Worm (Caenorhabditis elegans) whole organism, L4 larva: ENCODE data around the gene F55D10.4.

ENCODE experiments used
- F10B5.3 ChIP-seq: sonication (generic microtip); optimal IDR thresholded peaks from 2 replicates; lab custom pipeline; 2016; ENCODE audit warnings: mild to moderate bottlenecking, missing genetic modification characterization, missing compliant biosample characterization
- F37D6.2 ChIP-seq: sonication (generic microtip); optimal IDR thresholded peaks from 2 replicates; lab custom pipeline; 2016; ENCODE audit warnings: mild to moderate bottlenecking, missing genetic modification characterization, missing compliant biosample characterization
- F49E8.2 ChIP-seq: sonication (generic microtip); optimal IDR thresholded peaks from 2 replicates; lab custom pipeline; 2016; ENCODE audit warnings: missing compliant biosample characterization, mild to moderate bottlenecking, missing genetic modification characterization, borderline replicate concordance
- Y48G9A.11 ChIP-seq: fragments of 200-800 bp; sonication (Bioruptor generic); IDR thresholded peaks from 2 replicates; pipeline ENCODE4 v1.3.6; 2022; ENCODE audit warnings: missing genetic modification reagents, missing genetic modification characterization, missing compliant biosample characterization
- ZK546.5 ChIP-seq, 2 experiments: sonication (generic microtip); optimal IDR thresholded peaks; 2 replicates each; lab custom pipeline; 2017; ENCODE audit warnings: missing biosample characterization in 2 of 2, missing genetic modification characterization in 2 of 2
- aha-1 ChIP-seq: fragments of 150-350 bp; peaks from one replicate; lab custom pipeline; 2014; ENCODE audit warnings: missing biosample characterization, missing genetic modification characterization
- ama-1 ChIP-seq: fragments of 150-350 bp; optimal IDR thresholded peaks from 2 replicates; lab custom pipeline; 2014; ENCODE audit warnings: inconsistent platforms, mixed read lengths
- ceh-28 ChIP-seq: fragments of 150-350 bp; optimal IDR thresholded peaks from 2 replicates; lab custom pipeline; 2014; ENCODE audit warnings: missing biosample characterization, missing genetic modification reagents, missing genetic modification characterization
- ceh-32 ChIP-seq: sonication (generic microtip); optimal IDR thresholded peaks from 2 replicates; lab custom pipeline; 2016; ENCODE audit warnings: mild to moderate bottlenecking, missing genetic modification characterization, missing compliant biosample characterization; ENCODE audit not compliant: poor library complexity
- ces-1 ChIP-seq: fragments of 150-350 bp; sonication (generic microtip); optimal IDR thresholded peaks from 4 replicates; lab custom pipeline; 2014; ENCODE audit warnings: missing biosample characterization, missing genetic modification reagents, missing genetic modification characterization
- cey-2 ChIP-seq: sonication (generic microtip); optimal IDR thresholded peaks from 3 replicates; lab custom pipeline; 2017; ENCODE audit warnings: missing genetic modification characterization, mild to moderate bottlenecking, missing compliant biosample characterization, antibody characterized with exemption, borderline replicate concordance; ENCODE audit not compliant: insufficient read depth
- ctbp-1 ChIP-seq: fragments of 200-800 bp; sonication (Bioruptor generic); IDR thresholded peaks from 2 replicates; pipeline ENCODE4 v1.3.6; 2022; ENCODE audit warnings: missing genetic modification reagents, missing genetic modification characterization, missing compliant biosample characterization
- daf-16 ChIP-seq, 3 experiments: sonication (generic microtip); optimal IDR thresholded peaks; 2 replicates each; lab custom pipeline; 2016 to 2017; ENCODE audit warnings: missing genetic modification characterization in 3 of 3, missing genetic modification reagents in 3 of 3, mild to moderate bottlenecking in 2 of 3, missing compliant biosample characterization in 2 of 3, missing biosample characterization in 1 of 3, moderate library complexity in 1 of 3
- daf-19 ChIP-seq: fragments of 200-800 bp; sonication (Bioruptor generic); conservative IDR thresholded peaks from 2 replicates; pipeline ENCODE4 v1.3.6; 2022; ENCODE audit warnings: missing genetic modification characterization, missing compliant biosample characterization
- dmd-9 ChIP-seq: fragments of 200-800 bp; sonication (Bioruptor generic); IDR thresholded peaks from 2 replicates; pipeline ENCODE4 v1.3.6; 2022; ENCODE audit warnings: missing genetic modification reagents, missing genetic modification characterization, missing compliant biosample characterization
- duxl-1 ChIP-seq: sonication (generic microtip); optimal IDR thresholded peaks from 2 replicates; lab custom pipeline; 2016; ENCODE audit warnings: mild to moderate bottlenecking, missing genetic modification characterization, moderate library complexity, missing compliant biosample characterization; ENCODE audit not compliant: poor library complexity
- dve-1 ChIP-seq: sonication (generic microtip); optimal IDR thresholded peaks from 2 replicates; lab custom pipeline; 2017; ENCODE audit warnings: antibody characterized with exemption, mild to moderate bottlenecking, missing genetic modification characterization, missing compliant biosample characterization; ENCODE audit not compliant: insufficient read depth
- egl-27 ChIP-seq: sonication (generic microtip); optimal IDR thresholded peaks from 3 replicates; lab custom pipeline; 2017; ENCODE audit warnings: missing biosample characterization, missing genetic modification reagents, missing genetic modification characterization
- egl-43 ChIP-seq: fragments of 200-800 bp; sonication (Bioruptor generic); IDR thresholded peaks from 2 replicates; pipeline ENCODE4 v1.3.6; 2022; ENCODE audit warnings: missing genetic modification reagents, missing genetic modification characterization, missing compliant biosample characterization
- fkh-10 ChIP-seq: fragments of 150-350 bp; optimal IDR thresholded peaks from 2 replicates; lab custom pipeline; 2014; ENCODE audit warnings: missing biosample characterization, missing genetic modification reagents, missing genetic modification characterization
- hif-1 ChIP-seq, 2 experiments: sonication (generic microtip); optimal IDR thresholded peaks; 2 replicates each; lab custom pipeline; 2016 to 2017; ENCODE audit warnings: missing compliant biosample characterization in 2 of 2, missing genetic modification characterization in 2 of 2, missing genetic modification reagents in 2 of 2, missing genotype in 2 of 2, mild to moderate bottlenecking in 1 of 2
- hlh-11 ChIP-seq: fragments of 200-800 bp; sonication (Bioruptor generic); optimal IDR thresholded peaks from 2 replicates; lab custom pipeline; 2018; ENCODE audit warnings: mild to moderate bottlenecking, missing genetic modification characterization, missing compliant biosample characterization
- hmg-1.1 ChIP-seq: fragments of 200-800 bp; sonication (Bioruptor generic); IDR thresholded peaks from 2 replicates; pipeline ENCODE4 v1.3.6; 2022; ENCODE audit warnings: missing genetic modification reagents, missing genetic modification characterization, missing compliant biosample characterization
- lin-1 ChIP-seq: fragments of 200-800 bp; sonication (Bioruptor generic); IDR thresholded peaks from 2 replicates; pipeline ENCODE4 v1.3.6; 2022; ENCODE audit warnings: missing genetic modification reagents, missing genetic modification characterization, missing compliant biosample characterization
- lin-29 ChIP-seq: fragments of 200-800 bp; sonication (Bioruptor generic); IDR thresholded peaks from 2 replicates; pipeline ENCODE4 v1.3.6; 2022; ENCODE audit warnings: missing genetic modification reagents, missing genetic modification characterization, missing compliant biosample characterization
- lsy-2 ChIP-seq, 2 experiments: fragments of 150-350 bp in 1 of 2; sonication (generic microtip) in 1 of 2; optimal IDR thresholded peaks; 2 replicates each; lab custom pipeline; 2014 to 2017; ENCODE audit warnings: missing biosample characterization in 2 of 2, missing genetic modification characterization in 2 of 2
- madf-5 ChIP-seq, 2 experiments: fragments of 200-800 bp; sonication (Bioruptor generic); IDR thresholded peaks; 2 replicates each; pipeline ENCODE4 v1.3.6; 2022; ENCODE audit warnings: missing compliant biosample characterization in 2 of 2, missing genetic modification characterization in 2 of 2
- mes-2 ChIP-seq: sonication (generic microtip); optimal IDR thresholded peaks from 2 replicates; lab custom pipeline; 2016; ENCODE audit warnings: missing genotype, mild to moderate bottlenecking, missing genetic modification characterization, missing compliant biosample characterization; ENCODE audit not compliant: poor library complexity, severe bottlenecking
- mxl-3 ChIP-seq: fragments of 200-800 bp; sonication (Bioruptor generic); optimal IDR thresholded peaks from 2 replicates; lab custom pipeline; 2018; ENCODE audit warnings: mild to moderate bottlenecking, missing genetic modification characterization, missing compliant biosample characterization
- nhr-10 ChIP-seq: fragments of 150-350 bp; optimal IDR thresholded peaks from 2 replicates; lab custom pipeline; 2014; ENCODE audit warnings: missing biosample characterization, missing genetic modification characterization
- nhr-102 ChIP-seq: sonication (generic microtip); optimal IDR thresholded peaks from 2 replicates; lab custom pipeline; 2016; ENCODE audit warnings: mild to moderate bottlenecking, missing genetic modification characterization, moderate library complexity, missing compliant biosample characterization
- nhr-11 ChIP-seq: fragments of 150-350 bp; optimal IDR thresholded peaks from 2 replicates; lab custom pipeline; 2014; ENCODE audit warnings: missing biosample characterization, missing genetic modification characterization
- nhr-25 ChIP-seq: sonication (generic microtip); optimal IDR thresholded peaks from 2 replicates; lab custom pipeline; 2017; ENCODE audit warnings: missing genetic modification characterization, mild to moderate bottlenecking, missing compliant biosample characterization, antibody characterized with exemption, moderate library complexity, borderline replicate concordance; ENCODE audit not compliant: insufficient read depth
- nhr-28 ChIP-seq: fragments of 150-350 bp; optimal IDR thresholded peaks from 2 replicates; lab custom pipeline; 2014; ENCODE audit warnings: missing biosample characterization, missing genetic modification characterization
- nhr-48 ChIP-seq: sonication (generic microtip); optimal IDR thresholded peaks from 2 replicates; lab custom pipeline; 2016; ENCODE audit warnings: mild to moderate bottlenecking, missing genetic modification characterization, missing compliant biosample characterization
- nhr-6 ChIP-seq: fragments of 150-350 bp; optimal IDR thresholded peaks from 2 replicates; lab custom pipeline; 2014; ENCODE audit warnings: missing biosample characterization, missing genetic modification characterization
- php-3 ChIP-seq: fragments of 200-800 bp; sonication (Bioruptor generic); IDR thresholded peaks from 2 replicates; pipeline ENCODE4 v1.3.6; 2022; ENCODE audit warnings: missing genetic modification reagents, missing genetic modification characterization, missing compliant biosample characterization
- rbr-2 ChIP-seq: sonication (generic microtip); optimal IDR thresholded peaks from 2 replicates; lab custom pipeline; 2016; ENCODE audit warnings: missing genotype, missing genetic modification characterization, missing compliant biosample characterization
- set-16 ChIP-seq: fragments of 200-800 bp; sonication (Bioruptor generic); IDR thresholded peaks from 2 replicates; pipeline ENCODE4 v1.3.6; 2022; ENCODE audit warnings: missing genetic modification reagents, missing genetic modification characterization, missing compliant biosample characterization
- skn-1 ChIP-seq: fragments of 150-350 bp; optimal IDR thresholded peaks from 2 replicates; lab custom pipeline; 2014; ENCODE audit warnings: missing biosample characterization, missing genetic modification characterization
- spr-1 ChIP-seq: sonication (generic microtip); optimal IDR thresholded peaks from 2 replicates; lab custom pipeline; 2016; ENCODE audit warnings: mild to moderate bottlenecking, missing genetic modification characterization, missing compliant biosample characterization
- spr-3 ChIP-seq: fragments of 200-800 bp; sonication (Bioruptor generic); optimal IDR thresholded peaks from 2 replicates; lab custom pipeline; 2018; ENCODE audit warnings: mild to moderate bottlenecking, missing genetic modification characterization, missing compliant biosample characterization
- tra-1 ChIP-seq: fragments of 200-800 bp; sonication (Bioruptor generic); IDR thresholded peaks from 2 replicates; pipeline ENCODE4 v1.3.6; 2022; ENCODE audit warnings: missing genetic modification reagents, missing genetic modification characterization, missing compliant biosample characterization
- vab-7 ChIP-seq: fragments of 200-800 bp; sonication (Bioruptor generic); IDR thresholded peaks from 2 replicates; pipeline ENCODE4 v1.3.6; 2022; ENCODE audit warnings: missing genetic modification reagents, missing genetic modification characterization, missing compliant biosample characterization
- zag-1 ChIP-seq: fragments of 150-350 bp; optimal IDR thresholded peaks from 2 replicates; lab custom pipeline; 2014; ENCODE audit warnings: missing biosample characterization, missing genetic modification characterization
- zfp-2 ChIP-seq: sonication (generic microtip); optimal IDR thresholded peaks from 2 replicates; lab custom pipeline; 2016; ENCODE audit warnings: mild to moderate bottlenecking, missing genetic modification characterization, missing compliant biosample characterization
- zfp-3 ChIP-seq: fragments of 200-800 bp; sonication (Bioruptor generic); conservative IDR thresholded peaks from 2 replicates; pipeline ENCODE4 v1.3.6; 2022; ENCODE audit warnings: missing genetic modification reagents, missing genetic modification characterization, missing compliant biosample characterization
- zip-2 ChIP-seq: fragments of 150-350 bp; optimal IDR thresholded peaks from 2 replicates; lab custom pipeline; 2014; ENCODE audit warnings: missing biosample characterization, missing genetic modification characterization

The F55D10.4 gene

DNA sequence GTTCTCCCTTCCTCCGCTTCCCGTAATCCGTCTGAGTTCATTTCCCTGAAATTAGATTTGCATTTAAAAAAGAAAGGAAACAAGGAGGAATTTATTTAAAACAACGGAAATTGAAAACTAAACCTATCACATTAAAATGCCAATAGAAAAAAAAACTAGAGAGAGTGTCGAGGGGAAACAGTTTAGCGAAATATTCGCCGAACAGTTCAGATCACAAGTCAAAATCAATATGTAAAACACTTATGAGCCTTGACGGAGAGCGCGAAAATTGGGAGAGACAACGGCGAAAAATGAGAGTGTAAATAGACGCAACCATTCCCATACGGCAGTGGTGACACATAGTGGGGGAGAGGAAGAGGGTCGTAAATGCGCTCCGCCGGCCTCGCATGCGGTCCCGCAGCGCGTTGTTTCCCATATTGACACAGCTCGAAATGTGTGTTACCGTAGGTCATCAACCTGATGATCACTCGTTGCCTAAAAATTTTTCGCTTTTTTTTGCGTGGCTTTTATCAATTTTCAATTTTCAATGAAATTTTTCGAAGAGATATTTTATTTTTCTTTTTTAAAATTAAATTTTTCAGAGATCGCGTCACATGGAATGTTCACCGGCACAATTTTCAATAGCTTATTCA is 8.6 kb downstream of the F55D10.4 start, which contains the start of the genes dnj-14 and glit-1 (continued):
- TF ChIP-seq egl-43 (peak; percentile 66; the same call in 1 of the 2 replicates), dmd-9 (peak; percentile 57; the same call in 1 of the 2 replicates), mes-2 (peak; percentile 90), ama-1 (peak; percentile 16), fkh-10 (peak; percentile 54), zip-2 (no peak), nhr-102 (tag; lab: Kevin White, UChicago) (peak; percentile 64), hmg-1.1 (peak; percentile 88), Y48G9A.11 (GFP tag; lab: Robert Waterston, UW) (no peak), aha-1 (tag; lab: Kevin White, UChicago) (peak; percentile 99), nhr-28 (tag; lab: Kevin White, UChicago) (peak; percentile 83), ceh-32 (tag; lab: Kevin White, UChicago) (no peak), lin-29 (no peak), duxl-1 (tag; lab: Kevin White, UChicago) (peak; percentile 80), ctbp-1 (GFP tag; lab: Robert Waterston, UW) (peak; percentile 54; the same call in 1 of the 2 replicates), madf-5 (GFP tag; IDR thresholded peaks at IDR 0.05; lab: Robert Waterston, UW) (0 out of 4 replicates have a peak, but pooled peaks of 1 of the 2 experiments have one; percentile 40), lin-1 (GFP tag; lab: Robert Waterston, UW) (peak; percentile 62), lsy-2 (tag; optimal IDR thresholded peaks at IDR 0.05; lab: Kevin White, UChicago) (peak; percentile 95 to 98), nhr-10 (tag; lab: Kevin White, UChicago) (peak; percentile 50), nhr-25 (tag; lab: Kevin White, UChicago) (peak; percentile 80), daf-19 (GFP tag; lab: Robert Waterston, UW) (no peak), spr-1 (tag; lab: Kevin White, UChicago) (peak; percentile 49), ceh-28 (tag; lab: Kevin White, UChicago) (peak; percentile 16), F49E8.2 (tag; lab: Kevin White, UChicago) (no peak), mxl-3 (GFP tag; lab: Kevin White, UChicago) (peak; percentile 88), daf-16 (GFP tag; optimal IDR thresholded peaks at IDR 0.05; lab: Kevin White, UChicago) (peak; percentile 33 to 46), daf-16 (tag; optimal IDR thresholded peaks at IDR 0.05; lab: Kevin White, UChicago) (peak; percentile 96), zfp-3 (no peak), skn-1 (no peak), rbr-2 (peak; percentile 88), ces-1 (GFP tag; lab: Kevin White, UChicago) (no peak), vab-7 (GFP tag; lab: Robert Waterston, UW) (peak; percentile 57; the same call in 1 of the 2 replicates), hif-1 (tag; optimal IDR thresholded peaks at IDR 0.05; lab: Kevin White, UChicago) (peak in 1 of 2 experiments; percentile 85), nhr-11 (tag; lab: Kevin White, UChicago) (peak; percentile 88), ZK546.5 (tag; optimal IDR thresholded peaks at IDR 0.05; lab: Kevin White, UChicago) (peak in 1 of 2 experiments; percentile 67), egl-27 (tag; lab: Kevin White, UChicago) (no peak), php-3 (GFP tag; lab: Robert Waterston, UW) (peak; percentile 89), cey-2 (no peak), F37D6.2 (tag; lab: Kevin White, UChicago) (peak; percentile 57), zfp-2 (tag; lab: Kevin White, UChicago) (peak; percentile 15), set-16 (GFP tag; lab: Robert Waterston, UW) (peak; percentile 57; the same call in 1 of the 2 replicates), tra-1 (GFP tag; lab: Robert Waterston, UW) (0 out of 2 replicates have a peak, but pooled peaks have one; percentile 39), hlh-11 (tag; lab: Kevin White, UChicago) (peak; percentile 98), spr-3 (no peak), dve-1 (tag; lab: Kevin White, UChicago) (peak; percentile 92), F10B5.3 (tag; lab: Kevin White, UChicago) (peak; percentile 29), nhr-6 (tag; lab: Kevin White, UChicago) (peak; percentile 82), zag-1 (no peak), nhr-48 (tag; lab: Kevin White, UChicago) (peak; percentile 60)
